Worm (Caenorhabditis elegans) whole organism, young adult: ENCODE results near the gene F25E5.1.

Experiments used
- F23B12.7 ChIP-seq: sonication (generic microtip); optimal IDR thresholded peaks from 2 replicates; lab custom pipeline; 2017; ENCODE audit warnings: missing genetic modification characterization, mild to moderate bottlenecking, missing compliant biosample characterization, antibody characterized with exemption, moderate library complexity; ENCODE audit not compliant: insufficient read depth
- F49E8.2 ChIP-seq: sonication (generic microtip); optimal IDR thresholded peaks from 3 replicates; lab custom pipeline; 2017; ENCODE audit warnings: missing genetic modification characterization, mild to moderate bottlenecking, missing compliant biosample characterization, antibody characterized with exemption, moderate library complexity; ENCODE audit not compliant: insufficient read depth
- ZK185.1 ChIP-seq: sonication (generic microtip); optimal IDR thresholded peaks from 2 replicates; lab custom pipeline; 2016; ENCODE audit warnings: mild to moderate bottlenecking, missing genetic modification characterization, missing compliant biosample characterization; ENCODE audit not compliant: poor library complexity, severe bottlenecking
- attf-3 ChIP-seq: fragments of 200-800 bp; sonication (Bioruptor generic); conservative IDR thresholded peaks from 2 replicates; pipeline ENCODE4 v1.3.6; 2022; ENCODE audit warnings: missing genetic modification reagents, missing genetic modification characterization, missing compliant biosample characterization
- ceh-27 ChIP-seq: fragments of 200-800 bp; sonication (Bioruptor generic); optimal IDR thresholded peaks from 2 replicates; lab custom pipeline; 2018; ENCODE audit warnings: mild to moderate bottlenecking, missing genetic modification characterization, moderate library complexity, missing compliant biosample characterization
- efl-1 ChIP-seq: fragments of 150-350 bp; optimal IDR thresholded peaks from 2 replicates; lab custom pipeline; 2014; ENCODE audit warnings: missing biosample characterization, missing genetic modification reagents, missing genetic modification characterization
- egl-44 ChIP-seq: fragments of 200-800 bp; sonication (Bioruptor generic); IDR thresholded peaks from 2 replicates; pipeline ENCODE4 v1.3.6; 2022; ENCODE audit warnings: missing genetic modification reagents, missing genetic modification characterization, missing compliant biosample characterization
- ets-4 ChIP-seq: fragments of 200-800 bp; sonication (Bioruptor generic); optimal IDR thresholded peaks from 2 replicates; lab custom pipeline; 2018; ENCODE audit warnings: mild to moderate bottlenecking, missing genetic modification characterization, missing compliant biosample characterization
- hlh-12 ChIP-seq: sonication (generic microtip); optimal IDR thresholded peaks from 2 replicates; lab custom pipeline; 2016; ENCODE audit warnings: missing genetic modification characterization, missing compliant biosample characterization
- nfya-1 ChIP-seq: sonication (generic microtip); optimal IDR thresholded peaks from 2 replicates; lab custom pipeline; 2017; ENCODE audit warnings: antibody characterized with exemption, missing compliant biosample characterization, missing genetic modification characterization, borderline replicate concordance; ENCODE audit not compliant: insufficient read depth
- nhr-27 ChIP-seq: fragments of 200-800 bp; sonication (Bioruptor generic); optimal IDR thresholded peaks from 2 replicates; lab custom pipeline; 2018; ENCODE audit warnings: mild to moderate bottlenecking, missing genetic modification characterization, moderate library complexity, missing compliant biosample characterization
- nhr-90 ChIP-seq: sonication (generic microtip); optimal IDR thresholded peaks from 2 replicates; lab custom pipeline; 2016; ENCODE audit warnings: missing genotype, mild to moderate bottlenecking, missing genetic modification characterization, missing compliant biosample characterization
- snpc-1.1 ChIP-seq: sonication (generic microtip); optimal IDR thresholded peaks from 2 replicates; lab custom pipeline; 2017; ENCODE audit warnings: missing genetic modification characterization, mild to moderate bottlenecking, missing compliant biosample characterization, antibody characterized with exemption, moderate library complexity, missing genotype, missing genetic modification reagents; ENCODE audit not compliant: insufficient read depth
- unc-62 ChIP-seq: fragments of 150-350 bp; optimal IDR thresholded peaks from 2 replicates; lab custom pipeline; 2014; ENCODE audit warnings: missing biosample characterization, missing genetic modification reagents, missing genetic modification characterization

DNA sequence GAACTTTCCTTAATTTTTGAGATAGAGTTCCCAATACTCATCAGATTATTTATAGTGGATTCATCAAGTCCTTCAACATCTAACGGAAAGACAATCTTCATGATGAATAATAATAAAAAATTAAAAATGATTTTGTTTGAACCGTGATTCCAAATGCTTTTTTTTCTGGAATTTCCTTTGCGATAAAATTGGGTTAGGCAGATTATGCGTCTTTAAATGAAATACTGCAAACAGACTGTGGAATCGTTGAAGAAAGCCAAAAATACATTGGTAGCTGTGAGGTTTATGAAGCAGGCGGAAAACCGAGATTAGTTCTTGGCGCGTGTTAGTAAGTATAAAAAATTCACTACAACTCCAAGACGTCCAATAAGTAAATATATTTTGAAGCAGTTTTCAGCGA lies 39.1 kb upstream of the F25E5.1 start, which contains the start of gene srw-68:
- TF ChIP-seq egl-44 (GFP tag; lab: Robert Waterston, UW) (no peak), hlh-12 (tag; lab: Kevin White, UChicago) (no peak), snpc-1.1 (no peak), ceh-27 (GFP tag; lab: Kevin White, UChicago) (no peak), ets-4 (GFP tag; lab: Kevin White, UChicago) (no peak), attf-3 (GFP tag; lab: Robert Waterston, UW) (no peak), nfya-1 (tag; lab: Kevin White, UChicago) (no peak), F49E8.2 (tag; lab: Kevin White, UChicago) (no peak), nhr-27 (tag; lab: Kevin White, UChicago) (no peak), ZK185.1 (tag; lab: Kevin White, UChicago) (no peak), efl-1 (no peak), F23B12.7 (tag; lab: Kevin White, UChicago) (no peak), unc-62 (GFP tag; lab: Kevin White, UChicago) (no peak), nhr-90 (tag; lab: Kevin White, UChicago) (no peak)
